Worm (Caenorhabditis elegans) whole organism, L4/young adult: ENCODE measurements around the gene fbxa-18.

Experiments used
- W03F9.2 ChIP-seq: fragments of 150-350 bp; optimal IDR thresholded peaks from 2 replicates; lab custom pipeline; 2014; ENCODE audit warnings: missing biosample characterization, missing genetic modification characterization
- dao-5 ChIP-seq: sonication (generic microtip); optimal IDR thresholded peaks from 2 replicates; lab custom pipeline; 2016; ENCODE audit warnings: missing genotype, missing genetic modification characterization, moderate library complexity, missing compliant biosample characterization
- him-1 ChIP-seq: sonication (generic microtip); optimal IDR thresholded peaks from 2 replicates; lab custom pipeline; 2016; ENCODE audit warnings: missing genotype, missing genetic modification reagents, missing genetic modification characterization, missing compliant biosample characterization

Gene fbxa-18

ce11 chrV:16192114-16192513 is 49.6 kb downstream of the fbxa-18 start, which contains the start of gene srh-279:
Gene srh-279 (plus strand): TSS chrV:16192414.
- no peak for TF ChIP-seq dao-5 (tag; lab: Kevin White, UChicago)
- no peak for TF ChIP-seq him-1
- no peak for TF ChIP-seq W03F9.2 (tag; lab: Kevin White, UChicago)
